2 fruit fly cellular contexts compared by ENCODE assay signal in genomic region chrX:4614945-4615344, dm6.
A peak's percentile ranks its signal among the peaks of the same experiment; 100 is the strongest.
TF ChIP-seq lines count a peak whose summit lies in the region.

No protein-coding gene starts in this region.

TF ChIP-seq in whole organism, embryonic, 481 proteins besides CTCF, POLR2A, EP300 and RAD21 (continued from another document):
- TF ChIP-seq crol (GFP tag; IDR thresholded peaks at IDR 0.05; lab: Robert Waterston, UW) (peak; percentile 52), prd (optimal IDR thresholded peaks at IDR 0.05; lab: Kevin White, UChicago) (no peak), prd (GFP tag; IDR thresholded peaks at IDR 0.05; lab: Robert Waterston, UW) (peak; percentile 44; the same call in 1 of the 3 replicates), D (optimal IDR thresholded peaks at IDR 0.05; lab: Kevin White, UChicago) (no peak), D (GFP tag; optimal IDR thresholded peaks at IDR 0.05; lab: Kevin White, UChicago) (no peak), CG1603 (tag; optimal IDR thresholded peaks at IDR 0.05; lab: Kevin White, UChicago) (peak; percentile 29)
TF ChIP-seq in whole organism, embryonic: peak in this region for 13.

TF ChIP-seq in whole organism, prepupa, 60 proteins besides CTCF, POLR2A, EP300 and RAD21 (continued from another document):
- TF ChIP-seq fd85E (GFP tag; optimal IDR thresholded peaks at IDR 0.05; lab: Kevin White, UChicago) (no peak), Ets96B (tag; optimal IDR thresholded peaks at IDR 0.05; lab: Kevin White, UChicago) (no peak), lz (GFP tag; optimal IDR thresholded peaks at IDR 0.05; lab: Kevin White, UChicago) (peak; percentile 20), esn (GFP tag; optimal IDR thresholded peaks at IDR 0.05; lab: Kevin White, UChicago) (peak; percentile 43), dsx (GFP tag; optimal IDR thresholded peaks at IDR 0.05; lab: Kevin White, UChicago; ENCODE audit: poor library complexity, severe bottlenecking) (no peak), cyc (GFP tag; optimal IDR thresholded peaks at IDR 0.05; lab: Kevin White, UChicago) (peak; percentile 40), svp (GFP tag; lab: Kevin White, UChicago) (peak; percentile 52), CG10631 (GFP tag; optimal IDR thresholded peaks at IDR 0.05; lab: Kevin White, UChicago) (peak; percentile 8), achi (GFP tag; optimal IDR thresholded peaks at IDR 0.05; lab: Kevin White, UChicago) (no peak), fd59A (GFP tag; optimal IDR thresholded peaks at IDR 0.05; lab: Kevin White, UChicago) (no peak), Sox14 (GFP tag; optimal IDR thresholded peaks at IDR 0.05; lab: Kevin White, UChicago) (no peak), fkh (GFP tag; optimal IDR thresholded peaks at IDR 0.05; lab: Kevin White, UChicago) (no peak), CG34406 (GFP tag; optimal IDR thresholded peaks at IDR 0.05; lab: Kevin White, UChicago) (peak; percentile 7), CG4318 (GFP tag; optimal IDR thresholded peaks at IDR 0.05; lab: Kevin White, UChicago) (no peak), Sox102F (GFP tag; optimal IDR thresholded peaks at IDR 0.05; lab: Kevin White, UChicago) (no peak), Gug (GFP tag; IDR thresholded peaks at IDR 0.05; lab: Robert Waterston, UW) (peak; percentile 33), CG32006 (GFP tag; optimal IDR thresholded peaks at IDR 0.05; lab: Kevin White, UChicago) (peak; percentile 4), salr (GFP tag; optimal IDR thresholded peaks at IDR 0.05; lab: Kevin White, UChicago) (no peak), Smox (GFP tag; optimal IDR thresholded peaks at IDR 0.05; lab: Kevin White, UChicago) (peak; percentile 31), CG7368 (GFP tag; optimal IDR thresholded peaks at IDR 0.05; lab: Kevin White, UChicago) (peak; percentile 18), CG10669 (GFP tag; optimal IDR thresholded peaks at IDR 0.05; lab: Kevin White, UChicago) (no peak), Hr39 (GFP tag; optimal IDR thresholded peaks at IDR 0.05; lab: Kevin White, UChicago) (peak; percentile 63), eg (GFP tag; IDR thresholded peaks at IDR 0.05; lab: Robert Waterston, UW) (peak; percentile 52; the same call in 1 of the 3 replicates), CG6808 (GFP tag; optimal IDR thresholded peaks at IDR 0.05; lab: Kevin White, UChicago) (no peak), net (GFP tag; optimal IDR thresholded peaks at IDR 0.05; lab: Kevin White, UChicago) (peak; percentile 25), CG9139 (GFP tag; optimal IDR thresholded peaks at IDR 0.05; lab: Kevin White, UChicago) (no peak), CG8319 (GFP tag; optimal IDR thresholded peaks at IDR 0.05; lab: Kevin White, UChicago) (no peak), CG11762 (GFP tag; optimal IDR thresholded peaks at IDR 0.05; lab: Kevin White, UChicago; ENCODE audit: insufficient read depth) (no peak), CG6163 (GFP tag; IDR thresholded peaks at IDR 0.05; lab: Robert Waterston, UW) (peak; percentile 33; the same call in 1 of the 3 replicates), Met (GFP tag; optimal IDR thresholded peaks at IDR 0.05; lab: Kevin White, UChicago) (peak; percentile 18), acj6 (GFP tag; optimal IDR thresholded peaks at IDR 0.05; lab: Kevin White, UChicago) (peak; percentile 25), dac (GFP tag; optimal IDR thresholded peaks at IDR 0.05; lab: Kevin White, UChicago) (no peak), Ets21C (GFP tag; optimal IDR thresholded peaks at IDR 0.05; lab: Kevin White, UChicago) (peak; percentile 8), Blimp-1 (GFP tag; optimal IDR thresholded peaks at IDR 0.05; lab: Kevin White, UChicago) (no peak), topi (GFP tag; optimal IDR thresholded peaks at IDR 0.05; lab: Kevin White, UChicago) (peak; percentile 50), CG16779 (tag; optimal IDR thresholded peaks at IDR 0.05; lab: Kevin White, UChicago) (no peak), CG3032 (tag; optimal IDR thresholded peaks at IDR 0.05; lab: Kevin White, UChicago) (no peak)
